Worm (Caenorhabditis elegans) whole organism, L4 larva: Measurements from ENCODE around the gene Y22D7AL.11.

ENCODE experiments used
- daf-12 ChIP-seq: fragments of 150-350 bp; optimal IDR thresholded peaks from 2 replicates; lab custom pipeline; 2014; ENCODE audit warnings: missing biosample characterization, missing genetic modification reagents, missing genetic modification characterization
- fos-1 ChIP-seq: fragments of 150-350 bp; optimal IDR thresholded peaks from 2 replicates; lab custom pipeline; 2014; ENCODE audit warnings: missing biosample characterization, missing genetic modification characterization
- jun-1 ChIP-seq: fragments of 150-350 bp; optimal IDR thresholded peaks from 2 replicates; lab custom pipeline; 2014; ENCODE audit warnings: missing biosample characterization, missing genetic modification reagents, missing genetic modification characterization
- lsy-2 ChIP-seq, 2 experiments: fragments of 150-350 bp in 1 of 2; sonication (generic microtip) in 1 of 2; optimal IDR thresholded peaks; 2 replicates each; lab custom pipeline; 2014 to 2017; ENCODE audit warnings: missing biosample characterization in 2 of 2, missing genetic modification characterization in 2 of 2
- nhr-10 ChIP-seq: fragments of 150-350 bp; optimal IDR thresholded peaks from 2 replicates; lab custom pipeline; 2014; ENCODE audit warnings: missing biosample characterization, missing genetic modification characterization
- nhr-28 ChIP-seq: fragments of 150-350 bp; optimal IDR thresholded peaks from 2 replicates; lab custom pipeline; 2014; ENCODE audit warnings: missing biosample characterization, missing genetic modification characterization
- set-16 ChIP-seq: fragments of 200-800 bp; sonication (Bioruptor generic); IDR thresholded peaks from 2 replicates; pipeline ENCODE4 v1.3.6; 2022; ENCODE audit warnings: missing genetic modification reagents, missing genetic modification characterization, missing compliant biosample characterization
- unc-62 ChIP-seq, 3 experiments: fragments of 150-350 bp in 1 of 3; sonication (generic microtip); optimal IDR thresholded peaks in 2 of 3; peaks in 1 of 3; 1 replicate in 1 of 3; 2 replicates in 2 of 3; lab custom pipeline; 2014 to 2017; ENCODE audit warnings: missing biosample characterization in 3 of 3, missing genetic modification characterization in 3 of 3, missing genetic modification reagents in 3 of 3, missing genotype in 1 of 3

DNA sequence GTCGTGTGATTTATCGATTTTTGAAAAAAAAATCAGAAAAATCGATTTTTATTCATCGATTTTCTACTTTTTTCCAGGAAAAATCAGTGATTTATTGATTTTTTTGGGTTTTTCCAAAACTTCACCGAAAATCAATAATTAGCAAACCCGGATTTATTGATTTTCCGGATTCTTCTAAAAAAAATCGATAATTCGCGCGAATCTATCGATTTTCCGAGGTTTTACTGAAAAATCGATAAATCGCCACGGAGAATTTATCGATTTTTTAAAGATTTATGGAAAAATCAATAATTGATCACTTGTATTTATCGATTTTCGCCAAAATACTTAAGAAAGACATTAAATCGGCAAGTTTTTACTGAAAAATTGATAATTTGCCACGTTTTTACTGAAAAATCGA lies 50.6 kb downstream of the Y22D7AL.11 start:
- TF ChIP-seq nhr-28 (tag; lab: Kevin White, UChicago) (no peak), unc-62 (GFP tag; optimal IDR thresholded peaks at IDR 0.05 in 1 of 2; lab: Kevin White, UChicago) (no peak), unc-62 (tag; optimal IDR thresholded peaks at IDR 0.05; lab: Kevin White, UChicago) (no peak), nhr-10 (tag; lab: Kevin White, UChicago) (no peak), fos-1 (tag; lab: Kevin White, UChicago) (no peak), daf-12 (no peak), jun-1 (tag; lab: Kevin White, UChicago) (no peak), set-16 (GFP tag; lab: Robert Waterston, UW) (no peak), lsy-2 (tag; optimal IDR thresholded peaks at IDR 0.05; lab: Kevin White, UChicago) (no peak)
